Fruit fly (Drosophila melanogaster): ENCODE results near the gene CG32719.

- TF ChIP-seq insv (optimal IDR thresholded peaks at IDR 0.05) (no peak), ttk (optimal IDR thresholded peaks at IDR 0.05) (no peak), Myc (optimal IDR thresholded peaks at IDR 0.05) (no peak)
Observed at dm6 chrX:7490927-7491326, 56.9 kb downstream of the CG32719 start.
